Worm (Caenorhabditis elegans) whole organism, L4 larva: Measurements from ENCODE around the gene air-1.

Source experiments
- F44E2.7 ChIP-seq: fragments of 200-800 bp; sonication (Bioruptor generic); IDR thresholded peaks from 2 replicates; pipeline ENCODE4 v2.1.2; 2022; ENCODE audit warnings: missing genetic modification characterization, missing compliant biosample characterization
- T20F7.1 ChIP-seq: fragments of 200-800 bp; sonication (Bioruptor generic); optimal IDR thresholded peaks from 2 replicates; lab custom pipeline; 2018; ENCODE audit warnings: mild to moderate bottlenecking, missing genetic modification characterization, missing compliant biosample characterization
- Y105C5A.15 ChIP-seq: fragments of 200-800 bp; sonication (Bioruptor generic); IDR thresholded peaks from 2 replicates; pipeline ENCODE4 v1.3.6; 2022; ENCODE audit warnings: missing genetic modification characterization, missing compliant biosample characterization
- Y48G9A.11 ChIP-seq: fragments of 200-800 bp; sonication (Bioruptor generic); IDR thresholded peaks from 2 replicates; pipeline ENCODE4 v1.3.6; 2022; ENCODE audit warnings: missing genetic modification reagents, missing genetic modification characterization, missing compliant biosample characterization
- Y5F2A.4 ChIP-seq: fragments of 200-800 bp; sonication (Bioruptor generic); optimal IDR thresholded peaks from 2 replicates; lab custom pipeline; 2018; ENCODE audit warnings: mild to moderate bottlenecking, missing genetic modification characterization, missing compliant biosample characterization
- ZK337.2 ChIP-seq: fragments of 200-800 bp; sonication (Bioruptor generic); IDR thresholded peaks from 2 replicates; pipeline ENCODE4 v1.3.6; 2022; ENCODE audit warnings: missing genetic modification reagents, missing genetic modification characterization, missing compliant biosample characterization
- aha-1 ChIP-seq: fragments of 150-350 bp; peaks from one replicate; lab custom pipeline; 2014; ENCODE audit warnings: missing biosample characterization, missing genetic modification characterization
- ama-1 ChIP-seq: fragments of 150-350 bp; optimal IDR thresholded peaks from 2 replicates; lab custom pipeline; 2014; ENCODE audit warnings: inconsistent platforms, mixed read lengths
- attf-4 ChIP-seq: sonication (generic microtip); optimal IDR thresholded peaks from 3 replicates; lab custom pipeline; 2017; ENCODE audit warnings: missing biosample characterization, missing genetic modification characterization
- ceh-82 ChIP-seq: sonication (generic microtip); optimal IDR thresholded peaks from 2 replicates; lab custom pipeline; 2017; ENCODE audit warnings: missing biosample characterization, missing genetic modification characterization
- daf-12 ChIP-seq: fragments of 150-350 bp; optimal IDR thresholded peaks from 2 replicates; lab custom pipeline; 2014; ENCODE audit warnings: missing biosample characterization, missing genetic modification reagents, missing genetic modification characterization
- daf-16 ChIP-seq, 3 experiments: sonication (generic microtip); optimal IDR thresholded peaks; 2 replicates each; lab custom pipeline; 2016 to 2017; ENCODE audit warnings: missing genetic modification characterization in 3 of 3, missing genetic modification reagents in 3 of 3, mild to moderate bottlenecking in 2 of 3, missing compliant biosample characterization in 2 of 3, missing biosample characterization in 1 of 3, moderate library complexity in 1 of 3
- daf-19 ChIP-seq: fragments of 200-800 bp; sonication (Bioruptor generic); conservative IDR thresholded peaks from 2 replicates; pipeline ENCODE4 v1.3.6; 2022; ENCODE audit warnings: missing genetic modification characterization, missing compliant biosample characterization
- dpl-1 ChIP-seq: fragments of 150-350 bp; optimal IDR thresholded peaks from 2 replicates; lab custom pipeline; 2014; ENCODE audit warnings: missing biosample characterization, missing genetic modification reagents, missing genetic modification characterization
- egl-43 ChIP-seq: fragments of 200-800 bp; sonication (Bioruptor generic); IDR thresholded peaks from 2 replicates; pipeline ENCODE4 v1.3.6; 2022; ENCODE audit warnings: missing genetic modification reagents, missing genetic modification characterization, missing compliant biosample characterization
- gei-8 ChIP-seq: fragments of 200-800 bp; sonication (Bioruptor generic); optimal IDR thresholded peaks from 2 replicates; lab custom pipeline; 2018; ENCODE audit warnings: mild to moderate bottlenecking, missing genetic modification characterization, missing compliant biosample characterization
- hif-1 ChIP-seq, 2 experiments: sonication (generic microtip); optimal IDR thresholded peaks; 2 replicates each; lab custom pipeline; 2016 to 2017; ENCODE audit warnings: missing compliant biosample characterization in 2 of 2, missing genetic modification characterization in 2 of 2, missing genetic modification reagents in 2 of 2, missing genotype in 2 of 2, mild to moderate bottlenecking in 1 of 2
- lsy-2 ChIP-seq, 2 experiments: fragments of 150-350 bp in 1 of 2; sonication (generic microtip) in 1 of 2; optimal IDR thresholded peaks; 2 replicates each; lab custom pipeline; 2014 to 2017; ENCODE audit warnings: missing biosample characterization in 2 of 2, missing genetic modification characterization in 2 of 2
- mdl-1 ChIP-seq, 2 experiments: fragments of 150-350 bp in 1 of 2; sonication (generic microtip) in 1 of 2; optimal IDR thresholded peaks; 2 replicates each; lab custom pipeline; 2014 to 2017; ENCODE audit warnings: missing biosample characterization in 2 of 2, missing genetic modification characterization in 2 of 2
- mep-1 ChIP-seq: fragments of 150-350 bp; sonication (generic microtip); optimal IDR thresholded peaks from 3 replicates; lab custom pipeline; 2014; ENCODE audit warnings: missing biosample characterization, missing genetic modification characterization
- mes-2 ChIP-seq: sonication (generic microtip); optimal IDR thresholded peaks from 2 replicates; lab custom pipeline; 2016; ENCODE audit warnings: missing genotype, mild to moderate bottlenecking, missing genetic modification characterization, missing compliant biosample characterization; ENCODE audit not compliant: poor library complexity, severe bottlenecking
- mxl-2 ChIP-seq: fragments of 200-800 bp; sonication (Bioruptor generic); conservative IDR thresholded peaks from 2 replicates; pipeline ENCODE4 v1.3.6; 2022; ENCODE audit warnings: missing genetic modification reagents, missing genetic modification characterization, missing compliant biosample characterization
- mxl-3 ChIP-seq: fragments of 200-800 bp; sonication (Bioruptor generic); optimal IDR thresholded peaks from 2 replicates; lab custom pipeline; 2018; ENCODE audit warnings: mild to moderate bottlenecking, missing genetic modification characterization, missing compliant biosample characterization
- nhr-237 ChIP-seq: sonication (generic microtip); optimal IDR thresholded peaks from 2 replicates; lab custom pipeline; 2017; ENCODE audit warnings: missing biosample characterization, missing genetic modification characterization
- nhr-77 ChIP-seq: fragments of 150-350 bp; optimal IDR thresholded peaks from 2 replicates; lab custom pipeline; 2014; ENCODE audit warnings: missing biosample characterization, missing genetic modification characterization
- php-3 ChIP-seq: fragments of 200-800 bp; sonication (Bioruptor generic); IDR thresholded peaks from 2 replicates; pipeline ENCODE4 v1.3.6; 2022; ENCODE audit warnings: missing genetic modification reagents, missing genetic modification characterization, missing compliant biosample characterization
- pqm-1 ChIP-seq: sonication (generic microtip); optimal IDR thresholded peaks from 2 replicates; lab custom pipeline; 2017; ENCODE audit warnings: missing biosample characterization, missing genetic modification characterization
- rbr-2 ChIP-seq: sonication (generic microtip); optimal IDR thresholded peaks from 2 replicates; lab custom pipeline; 2016; ENCODE audit warnings: missing genotype, missing genetic modification characterization, missing compliant biosample characterization
- skn-1 ChIP-seq: fragments of 150-350 bp; optimal IDR thresholded peaks from 2 replicates; lab custom pipeline; 2014; ENCODE audit warnings: missing biosample characterization, missing genetic modification characterization
- tag-97 ChIP-seq: fragments of 200-800 bp; sonication (Bioruptor generic); IDR thresholded peaks from 2 replicates; pipeline ENCODE4 v1.3.6; 2022; ENCODE audit warnings: missing genetic modification characterization, missing compliant biosample characterization
- unc-62 ChIP-seq, 3 experiments: fragments of 150-350 bp in 1 of 3; sonication (generic microtip); optimal IDR thresholded peaks in 2 of 3; peaks in 1 of 3; 1 replicate in 1 of 3; 2 replicates in 2 of 3; lab custom pipeline; 2014 to 2017; ENCODE audit warnings: missing biosample characterization in 3 of 3, missing genetic modification characterization in 3 of 3, missing genetic modification reagents in 3 of 3, missing genotype in 1 of 3
- vab-7 ChIP-seq: fragments of 200-800 bp; sonication (Bioruptor generic); IDR thresholded peaks from 2 replicates; pipeline ENCODE4 v1.3.6; 2022; ENCODE audit warnings: missing genetic modification reagents, missing genetic modification characterization, missing compliant biosample characterization
- zip-2 ChIP-seq: fragments of 150-350 bp; optimal IDR thresholded peaks from 2 replicates; lab custom pipeline; 2014; ENCODE audit warnings: missing biosample characterization, missing genetic modification characterization
- ztf-7 ChIP-seq: fragments of 150-350 bp; optimal IDR thresholded peaks from 2 replicates; lab custom pipeline; 2014; ENCODE audit warnings: missing biosample characterization, missing genetic modification characterization

The air-1 gene

ce11 chrV:8221083-8221538 lies at the start of gene air-1, which contains the start of gene cogc-6:
Gene air-1, plus strand, starts transcription at chrV:8221488.
Gene cogc-6, minus strand, starts transcription at chrV:8221316.
- no peak for TF ChIP-seq daf-16 (GFP tag; optimal IDR thresholded peaks at IDR 0.05; lab: Kevin White, UChicago)
- TF ChIP-seq daf-16 (tag; optimal IDR thresholded peaks at IDR 0.05; lab: Kevin White, UChicago): peak; percentile 3
- peak; percentile 94 for TF ChIP-seq T20F7.1 (GFP tag; lab: Kevin White, UChicago)
- no peak for TF ChIP-seq skn-1 (tag; lab: Kevin White, UChicago)
- TF ChIP-seq ama-1 (lab: Kevin White, UChicago): no peak
- TF ChIP-seq mes-2 (tag; lab: Kevin White, UChicago): peak; percentile 47
- no peak for TF ChIP-seq mep-1 (tag; lab: Kevin White, UChicago)
- TF ChIP-seq Y48G9A.11 (GFP tag; lab: Robert Waterston, UW): peak; percentile 86
- TF ChIP-seq egl-43 (GFP tag; lab: Robert Waterston, UW): no peak
- TF ChIP-seq nhr-237 (tag; lab: Kevin White, UChicago): no peak
- no peak for TF ChIP-seq vab-7 (GFP tag; lab: Robert Waterston, UW)
- no peak for TF ChIP-seq attf-4 (tag; lab: Kevin White, UChicago)
- peak; percentile 57 for TF ChIP-seq dpl-1
- TF ChIP-seq mxl-3 (GFP tag; lab: Kevin White, UChicago): no peak
- TF ChIP-seq lsy-2 (tag; optimal IDR thresholded peaks at IDR 0.05; lab: Kevin White, UChicago): peak in 1 of 2 experiments; percentile 29

ce11 chrV:8171688-8172087 lies 49.6 kb upstream of the air-1 start:
- TF ChIP-seq Y5F2A.4: no peak
- TF ChIP-seq T20F7.1 (GFP tag; lab: Kevin White, UChicago): no peak
- TF ChIP-seq nhr-77 (tag; lab: Kevin White, UChicago): no peak
- TF ChIP-seq hif-1 (tag; optimal IDR thresholded peaks at IDR 0.05; lab: Kevin White, UChicago): no peak
- TF ChIP-seq daf-19 (GFP tag; lab: Robert Waterston, UW): no peak
- TF ChIP-seq ZK337.2 (GFP tag; lab: Robert Waterston, UW): no peak
- no peak for TF ChIP-seq mdl-1 (tag; optimal IDR thresholded peaks at IDR 0.05; lab: Kevin White, UChicago)
- no peak for TF ChIP-seq daf-12 (tag; lab: Kevin White, UChicago)
- TF ChIP-seq Y105C5A.15 (GFP tag; lab: Robert Waterston, UW): no peak
- TF ChIP-seq zip-2 (tag; lab: Kevin White, UChicago): no peak
- TF ChIP-seq gei-8 (GFP tag; lab: Kevin White, UChicago): no peak
- TF ChIP-seq rbr-2: no peak
- no peak for TF ChIP-seq ztf-7 (tag; lab: Kevin White, UChicago)
- TF ChIP-seq pqm-1 (tag; lab: Kevin White, UChicago): no peak
- TF ChIP-seq ceh-82 (tag; lab: Kevin White, UChicago): no peak
- TF ChIP-seq unc-62 (GFP tag; optimal IDR thresholded peaks at IDR 0.05 in 1 of 2; lab: Kevin White, UChicago): no peak
- TF ChIP-seq unc-62 (tag; optimal IDR thresholded peaks at IDR 0.05; lab: Kevin White, UChicago): no peak
- no peak for TF ChIP-seq php-3

ce11 chrV:8177349-8177748 lies 43.9 kb upstream of the air-1 start, which contains the start of gene F20D6.9:
Gene F20D6.9, minus strand, starts transcription at chrV:8177449.
- TF ChIP-seq pqm-1 (tag; lab: Kevin White, UChicago) (no peak), aha-1 (tag; lab: Kevin White, UChicago) (peak; percentile 26)

ce11 chrV:8178279-8178678 lies 43.0 kb upstream of the air-1 start:
- TF ChIP-seq tag-97 (no peak), nhr-77 (tag; lab: Kevin White, UChicago) (no peak), mxl-2 (GFP tag; lab: Robert Waterston, UW) (no peak), daf-19 (GFP tag; lab: Robert Waterston, UW) (no peak), F44E2.7 (GFP tag; lab: Robert Waterston, UW) (no peak)
